Fruit fly (Drosophila melanogaster) whole organism, embryonic: Measurements from ENCODE around the gene CG14721.
A peak's percentile ranks its signal among the peaks of the same experiment; 100 is the strongest.

Source experiments
- Ada2b ChIP-seq: fragments of 200-800 bp; sonication (Bioruptor generic); IDR thresholded peaks from 2 replicates; pipeline ENCODE4 v1.3.6; 2022; ENCODE audit warnings: missing biosample characterization, missing genetic modification characterization
- CG10979 ChIP-seq: fragments of 200-800 bp; sonication (Bioruptor generic); optimal IDR thresholded peaks from 2 replicates; lab custom pipeline; 2018; ENCODE audit warnings: missing biosample characterization, mild to moderate bottlenecking, missing genetic modification characterization, moderate library complexity
- CG12071 ChIP-seq: fragments of 200-800 bp; sonication (Bioruptor generic); optimal IDR thresholded peaks from 3 replicates; lab custom pipeline; 2018; ENCODE audit warnings: missing biosample characterization, mild to moderate bottlenecking, missing genetic modification characterization
- CG12236 ChIP-seq: fragments of 200-800 bp; sonication (Bioruptor generic); optimal IDR thresholded peaks from 2 replicates; lab custom pipeline; 2016; ENCODE audit warnings: missing biosample characterization, missing genetic modification characterization
- CG13424 ChIP-seq: fragments of 200-800 bp; sonication (Bioruptor generic); optimal IDR thresholded peaks from 2 replicates; lab custom pipeline; 2019; ENCODE audit warnings: missing biosample characterization, mild to moderate bottlenecking, missing genetic modification characterization, moderate library complexity
- CG16813 ChIP-seq: fragments of 200-800 bp; sonication (Bioruptor generic); IDR thresholded peaks from 3 replicates; pipeline ENCODE4 v1.3.6; 2022; ENCODE audit warnings: missing biosample characterization, missing genetic modification characterization; ENCODE audit not compliant: partially characterized antibody
- CG16863 ChIP-seq: fragments of 200-800 bp; sonication (Bioruptor generic); optimal IDR thresholded peaks from 3 replicates; lab custom pipeline; 2016; ENCODE audit warnings: missing biosample characterization, missing genetic modification characterization
- CG17186 ChIP-seq: fragments of 200-800 bp; sonication (Bioruptor generic); optimal IDR thresholded peaks from 3 replicates; lab custom pipeline; 2017; ENCODE audit warnings: missing biosample characterization, missing genetic modification reagents, missing genetic modification characterization
- CG17359 ChIP-seq: fragments of 200-800 bp; sonication (Bioruptor generic); optimal IDR thresholded peaks from 3 replicates; lab custom pipeline; 2018; ENCODE audit warnings: missing biosample characterization, mild to moderate bottlenecking, missing genetic modification characterization, moderate library complexity
- CG17568 ChIP-seq: fragments of 200-800 bp; sonication (Bioruptor generic); optimal IDR thresholded peaks from 2 replicates; lab custom pipeline; 2018; ENCODE audit warnings: missing biosample characterization, mild to moderate bottlenecking, missing genetic modification characterization, moderate library complexity
- CG17612 ChIP-seq: fragments of 200-800 bp; sonication (Bioruptor generic); IDR thresholded peaks from 2 replicates; pipeline ENCODE4 v1.3.6; 2022; ENCODE audit warnings: missing biosample characterization, missing genetic modification characterization
- CG30020 ChIP-seq: fragments of 200-800 bp; optimal IDR thresholded peaks from 2 replicates; lab custom pipeline; 2019; ENCODE audit warnings: missing biosample characterization, mild to moderate bottlenecking, missing genetic modification characterization, moderate library complexity
- CG31224 ChIP-seq: fragments of 200-800 bp; sonication (Bioruptor generic); IDR thresholded peaks from 2 replicates; pipeline ENCODE4 v1.3.6; 2022; ENCODE audit warnings: missing biosample characterization, missing genetic modification characterization
- CG34422 ChIP-seq: fragments of 200-800 bp; sonication (Bioruptor generic); IDR thresholded peaks from 3 replicates; pipeline ENCODE4 v1.3.6; 2022; ENCODE audit warnings: missing biosample characterization, missing genetic modification characterization
- CG6272 ChIP-seq: fragments of 200-800 bp; sonication (Bioruptor generic); IDR thresholded peaks from 2 replicates; pipeline ENCODE4 v1.3.6; 2022; ENCODE audit warnings: missing biosample characterization, missing genetic modification characterization
- CG6813 ChIP-seq: fragments of 200-800 bp; sonication (Bioruptor generic); optimal IDR thresholded peaks from 2 replicates; lab custom pipeline; 2017; ENCODE audit warnings: missing biosample characterization, missing genetic modification characterization, mild to moderate bottlenecking, moderate library complexity, missing genetic modification reagents
- CG8281 ChIP-seq: fragments of 200-800 bp; sonication (Bioruptor generic); optimal IDR thresholded peaks from 2 replicates; lab custom pipeline; 2018; ENCODE audit warnings: missing biosample characterization, mild to moderate bottlenecking, missing genetic modification characterization, moderate library complexity
- Deaf1 ChIP-seq: fragments of 200-800 bp; optimal IDR thresholded peaks from 3 replicates; lab custom pipeline; 2019; ENCODE audit warnings: missing biosample characterization, mild to moderate bottlenecking, missing genetic modification characterization, moderate library complexity
- E2f1 ChIP-seq: fragments of 200-800 bp; sonication (Bioruptor generic); IDR thresholded peaks from 2 replicates; pipeline ENCODE4 v1.3.6; 2022; ENCODE audit warnings: missing biosample characterization, missing genetic modification characterization
- Eip74EF ChIP-seq, 2 experiments: fragments of 200-800 bp in 1 of 2; fragments of >200 bp in 1 of 2; sonication (Bioruptor generic) in 1 of 2; optimal IDR thresholded peaks; 2 replicates each; lab custom pipeline; 2017 to 2019; ENCODE audit warnings: missing biosample characterization in 2 of 2, missing genetic modification characterization in 2 of 2, mild to moderate bottlenecking in 1 of 2, moderate library complexity in 1 of 2
- Ets65A ChIP-seq: fragments of 200-800 bp; sonication (Bioruptor generic); peaks from one replicate; lab custom pipeline; 2016; ENCODE audit warnings: missing biosample characterization, missing genetic modification characterization
- Gug ChIP-seq: fragments of 200-800 bp; sonication (Bioruptor generic); IDR thresholded peaks from 4 replicates; pipeline ENCODE4 v1.3.6; 2022; ENCODE audit warnings: missing biosample characterization, missing genetic modification characterization
- HHEX ChIP-seq: fragments of 200-800 bp; sonication (Bioruptor generic); optimal IDR thresholded peaks from 3 replicates; lab custom pipeline; 2017; ENCODE audit warnings: missing biosample characterization, mild to moderate bottlenecking, missing genetic modification characterization, missing genetic modification reagents
- HLH3B ChIP-seq: fragments of 200-800 bp; sonication (Bioruptor generic); IDR thresholded peaks from 2 replicates; pipeline ENCODE4 v1.3.6; 2022; ENCODE audit warnings: missing biosample characterization, missing genetic modification characterization
- Hr3 ChIP-seq: fragments of 200-800 bp; sonication (Bioruptor generic); optimal IDR thresholded peaks from 3 replicates; lab custom pipeline; 2016; ENCODE audit warnings: missing biosample characterization, missing genetic modification characterization
- Hsf ChIP-seq: fragments of 200-800 bp; sonication (Bioruptor generic); optimal IDR thresholded peaks from 3 replicates; lab custom pipeline; 2016; ENCODE audit warnings: missing biosample characterization, missing genetic modification characterization
- Lhr ChIP-seq: fragments of 200-800 bp; sonication (Bioruptor generic); optimal IDR thresholded peaks from 3 replicates; lab custom pipeline; 2017; ENCODE audit warnings: mild to moderate bottlenecking, missing biosample characterization, missing genetic modification reagents, missing genetic modification characterization
- Lim3 ChIP-seq: fragments of 200-800 bp; sonication (Bioruptor generic); IDR thresholded peaks from 2 replicates; pipeline ENCODE4 v1.3.6; 2022; ENCODE audit warnings: missing biosample characterization, missing genetic modification characterization
- MESR4 ChIP-seq: fragments of 200-800 bp; sonication (Bioruptor generic); optimal IDR thresholded peaks from 2 replicates; lab custom pipeline; 2018; ENCODE audit warnings: missing biosample characterization, mild to moderate bottlenecking, missing genetic modification characterization, moderate library complexity
- Nf-YA ChIP-seq: fragments of 200-800 bp; sonication (Bioruptor generic); IDR thresholded peaks from 2 replicates; pipeline ENCODE4 v1.3.6; 2022; ENCODE audit warnings: missing biosample characterization, missing genetic modification characterization
- Oli ChIP-seq: fragments of 200-800 bp; sonication (Bioruptor generic); optimal IDR thresholded peaks from 2 replicates; lab custom pipeline; 2018; ENCODE audit warnings: missing biosample characterization, mild to moderate bottlenecking, missing genetic modification characterization, moderate library complexity
- PHDP ChIP-seq: fragments of 200-800 bp; sonication (Bioruptor generic); optimal IDR thresholded peaks from 3 replicates; lab custom pipeline; 2018; ENCODE audit warnings: missing biosample characterization, mild to moderate bottlenecking, missing genetic modification characterization, moderate library complexity
- ab ChIP-seq: fragments of 200-800 bp; sonication (Bioruptor generic); optimal IDR thresholded peaks from 2 replicates; lab custom pipeline; 2016; ENCODE audit warnings: missing biosample characterization, missing genetic modification characterization
- aop ChIP-seq: fragments of 200-800 bp; sonication (Bioruptor generic); IDR thresholded peaks from 2 replicates; pipeline ENCODE4 v1.3.6; 2022; ENCODE audit warnings: missing biosample characterization, missing genetic modification characterization
- bab2 ChIP-seq: fragments of 200-800 bp; sonication (Bioruptor generic); optimal IDR thresholded peaks from 2 replicates; lab custom pipeline; 2016; ENCODE audit warnings: missing biosample characterization, missing genetic modification characterization
- cas ChIP-seq: fragments of 200-800 bp; sonication (Bioruptor generic); IDR thresholded peaks from 2 replicates; pipeline ENCODE4 v1.3.6; 2022; ENCODE audit warnings: missing biosample characterization, missing genetic modification characterization
- crc ChIP-seq: fragments of 200-800 bp; sonication (Bioruptor generic); optimal IDR thresholded peaks from 2 replicates; lab custom pipeline; 2016; ENCODE audit warnings: missing biosample characterization, missing genetic modification characterization
- dmrt11E ChIP-seq: fragments of 200-800 bp; sonication (Bioruptor generic); optimal IDR thresholded peaks from 3 replicates; lab custom pipeline; 2018; ENCODE audit warnings: missing biosample characterization, mild to moderate bottlenecking, missing genetic modification characterization, moderate library complexity
- eyg ChIP-seq: fragments of 200-800 bp; sonication (Bioruptor generic); optimal IDR thresholded peaks from 3 replicates; lab custom pipeline; 2016; ENCODE audit warnings: missing biosample characterization, missing genetic modification characterization
- gcm2 ChIP-seq: fragments of 200-800 bp; sonication (Bioruptor generic); optimal IDR thresholded peaks from 2 replicates; lab custom pipeline; 2016; ENCODE audit warnings: missing biosample characterization, missing genetic modification characterization
- nau ChIP-seq: fragments of 200-800 bp; sonication (Bioruptor generic); optimal IDR thresholded peaks from 3 replicates; lab custom pipeline; 2017; ENCODE audit warnings: missing biosample characterization, mild to moderate bottlenecking, missing genetic modification characterization, missing genetic modification reagents
- oc ChIP-seq: fragments of 200-800 bp; sonication (Bioruptor generic); optimal IDR thresholded peaks from 2 replicates; lab custom pipeline; 2018; ENCODE audit warnings: missing biosample characterization, mild to moderate bottlenecking, missing genetic modification characterization, moderate library complexity
- odd ChIP-seq: fragments of 200-800 bp; sonication (Bioruptor generic); optimal IDR thresholded peaks from 2 replicates; lab custom pipeline; 2017; ENCODE audit warnings: missing biosample characterization, mild to moderate bottlenecking, missing genetic modification characterization
- org-1 ChIP-seq: fragments of 200-800 bp; sonication (Bioruptor generic); optimal IDR thresholded peaks from 2 replicates; lab custom pipeline; 2017; ENCODE audit warnings: missing biosample characterization, missing genetic modification characterization
- pita ChIP-seq: fragments of 200-800 bp; sonication (Bioruptor generic); optimal IDR thresholded peaks from 2 replicates; lab custom pipeline; 2017; ENCODE audit warnings: missing biosample characterization, mild to moderate bottlenecking, missing genetic modification characterization
- ranshi ChIP-seq: fragments of 200-800 bp; sonication (Bioruptor generic); IDR thresholded peaks from 2 replicates; pipeline ENCODE4 v1.3.6; 2022; ENCODE audit warnings: missing biosample characterization, missing genetic modification characterization
- salm ChIP-seq: fragments of 200-800 bp; sonication (Bioruptor generic); optimal IDR thresholded peaks from 2 replicates; lab custom pipeline; 2018; ENCODE audit warnings: missing biosample characterization, mild to moderate bottlenecking, missing genetic modification characterization
- sqz ChIP-seq: fragments of 200-800 bp; sonication (Bioruptor generic); optimal IDR thresholded peaks from 3 replicates; lab custom pipeline; 2018; ENCODE audit warnings: missing biosample characterization, mild to moderate bottlenecking, missing genetic modification characterization
- zf30C ChIP-seq: fragments of 200-800 bp; sonication (Bioruptor generic); optimal IDR thresholded peaks from 3 replicates; lab custom pipeline; 2018; ENCODE audit warnings: missing biosample characterization, mild to moderate bottlenecking, missing genetic modification characterization

CG14721 gene

DNA sequence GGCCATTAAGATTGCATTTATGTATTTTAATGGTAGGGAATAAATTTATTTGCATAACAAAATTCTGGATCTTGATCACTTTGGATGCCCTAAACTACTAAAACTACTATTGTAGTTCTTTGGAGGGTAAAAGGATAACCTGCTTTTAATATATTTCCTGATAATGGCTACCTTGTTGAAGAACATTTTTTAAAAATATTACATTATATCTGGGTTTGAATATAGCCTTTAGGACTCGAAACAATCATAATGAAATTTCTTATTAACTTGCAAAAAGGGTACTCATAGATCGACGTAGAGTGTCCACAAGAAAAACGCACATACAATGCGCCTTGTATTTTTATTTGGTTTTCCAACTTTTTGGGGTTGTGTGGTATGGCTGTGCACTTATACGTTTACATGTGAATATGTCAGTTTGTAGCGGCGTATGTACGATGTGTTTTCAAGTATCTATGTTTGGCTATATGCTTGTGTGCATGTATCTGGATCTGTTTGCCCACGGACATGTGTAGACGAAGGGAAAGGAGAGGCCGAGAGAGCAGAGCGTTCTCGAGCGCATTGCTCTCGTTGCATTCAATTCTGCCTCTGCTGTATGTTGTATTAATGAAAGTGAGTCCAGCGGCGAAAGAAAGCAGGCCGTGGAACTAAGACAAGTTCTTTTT lies 44.2 kb downstream of the CG14721 start (continued):
- TF ChIP-seq salm (tag; lab: Kevin White, UChicago) (peak; percentile 78), Oli (tag; lab: Kevin White, UChicago) (peak; percentile 88), Hsf (GFP tag; lab: Kevin White, UChicago) (peak; percentile 68), CG17568 (peak; percentile 67), CG10979 (tag; lab: Kevin White, UChicago) (peak; percentile 94), eyg (GFP tag; lab: Kevin White, UChicago) (no peak), CG34422 (GFP tag; lab: Robert Waterston, UW) (peak; percentile 41; the same call in 1 of the 3 replicates), Hr3 (peak; percentile 79), sqz (peak; percentile 12), ab (GFP tag; lab: Kevin White, UChicago) (peak; percentile 22), gcm2 (GFP tag; lab: Kevin White, UChicago) (peak; percentile 3), Eip74EF (GFP tag; optimal IDR thresholded peaks at IDR 0.05; lab: Kevin White, UChicago) (peak in 1 of 2 experiments; percentile 71), CG17612 (no peak), bab2 (peak; percentile 58), org-1 (GFP tag; lab: Kevin White, UChicago) (peak; percentile 30), Gug (GFP tag; lab: Robert Waterston, UW) (peak; percentile 63; the same call in 2 of the 4 replicates), crc (peak; percentile 33), CG12236 (GFP tag; lab: Kevin White, UChicago) (peak; percentile 46), CG16813 (no peak), CG17359 (tag; lab: Kevin White, UChicago) (peak; percentile 71), odd (GFP tag; lab: Kevin White, UChicago) (peak; percentile 63), CG31224 (GFP tag; lab: Robert Waterston, UW) (no peak), zf30C (GFP tag; lab: Kevin White, UChicago) (no peak), PHDP (peak; percentile 63), pita (GFP tag; lab: Kevin White, UChicago) (no peak), Deaf1 (tag; lab: Kevin White, UChicago) (no peak), CG30020 (tag; lab: Kevin White, UChicago) (peak; percentile 10), MESR4 (GFP tag; lab: Kevin White, UChicago) (no peak), CG17186 (GFP tag; lab: Kevin White, UChicago) (peak; percentile 46), Nf-YA (no peak), CG8281 (tag; lab: Kevin White, UChicago) (peak; percentile 38), CG13424 (peak; percentile 81), nau (GFP tag; lab: Kevin White, UChicago) (peak; percentile 48), Ada2b (GFP tag; lab: Robert Waterston, UW) (no peak), HHEX (GFP tag; lab: Kevin White, UChicago) (peak; percentile 18), E2f1 (GFP tag; lab: Robert Waterston, UW) (peak; percentile 50; the same call in 1 of the 2 replicates), HLH3B (peak; percentile 63), cas (no peak), Lim3 (GFP tag; lab: Robert Waterston, UW) (no peak), aop (GFP tag; lab: Robert Waterston, UW) (no peak), dmrt11E (peak; percentile 97), oc (peak; percentile 74), CG6272 (GFP tag; lab: Robert Waterston, UW) (no peak; the same call in 1 of the 2 replicates), CG16863 (GFP tag; lab: Kevin White, UChicago) (peak; percentile 59), Ets65A (GFP tag; lab: Kevin White, UChicago) (peak; percentile 88), Lhr (GFP tag; lab: Kevin White, UChicago) (peak; percentile 74), CG12071 (GFP tag; lab: Kevin White, UChicago) (no peak), ranshi (peak; percentile 64; the same call in 1 of the 2 replicates), CG6813 (GFP tag; lab: Kevin White, UChicago) (peak; percentile 15)
